Worm (Caenorhabditis elegans): ENCODE results near the gene sgca-1.

sgca-1 gene

ce11 chrX:6740983-6741365 is 48.4 kb downstream of the sgca-1 start (continued):
- no peak for TF ChIP-seq tag-97 (GFP tag; IDR thresholded peaks at IDR 0.05)
- TF ChIP-seq unc-62 (GFP tag; optimal IDR thresholded peaks at IDR 0.05 in 1 of 2) = peak in 1 of 2 experiments; percentile 96
- no peak for TF ChIP-seq unc-62 (tag; optimal IDR thresholded peaks at IDR 0.05)
- TF ChIP-seq snpc-4 (tag; optimal IDR thresholded peaks at IDR 0.05) = no peak
- no peak for TF ChIP-seq vab-7 (GFP tag; IDR thresholded peaks at IDR 0.05)
- TF ChIP-seq daf-19 (GFP tag; conservative IDR thresholded peaks at IDR 0.05) = no peak
- no peak for TF ChIP-seq mep-1 (tag; optimal IDR thresholded peaks at IDR 0.05)
- TF ChIP-seq nhr-102 (tag; optimal IDR thresholded peaks at IDR 0.05) = no peak
- peak; percentile 71 for TF ChIP-seq nhr-11 (tag; optimal IDR thresholded peaks at IDR 0.05)
- TF ChIP-seq ceh-82 (tag; optimal IDR thresholded peaks at IDR 0.05) = no peak
- TF ChIP-seq madf-9 (GFP tag; conservative IDR thresholded peaks at IDR 0.05) = no peak
- TF ChIP-seq nhr-237 (tag; optimal IDR thresholded peaks at IDR 0.05) = no peak
- TF ChIP-seq daf-16 (GFP tag; optimal IDR thresholded peaks at IDR 0.05) = peak in 1 of 2 experiments; percentile 91
- no peak for TF ChIP-seq daf-16 (tag; optimal IDR thresholded peaks at IDR 0.05)

ce11 chrX:6740282-6740982 is 48.9 kb downstream of the sgca-1 start:
- TF ChIP-seq nhr-102 (tag; optimal IDR thresholded peaks at IDR 0.05) (no peak), hlh-30 (tag; optimal IDR thresholded peaks at IDR 0.05; ENCODE audit: insufficient read depth) (peak; percentile 60), F37D6.2 (tag; optimal IDR thresholded peaks at IDR 0.05) (peak; percentile 30), unc-62 (GFP tag; optimal IDR thresholded peaks at IDR 0.05 in 1 of 2) (peak in 1 of 2 experiments; percentile 70), unc-62 (tag; optimal IDR thresholded peaks at IDR 0.05) (no peak), nhr-237 (tag; optimal IDR thresholded peaks at IDR 0.05) (no peak), sdz-12 (GFP tag; optimal IDR thresholded peaks at IDR 0.05) (peak; percentile 58), egl-43 (GFP tag; IDR thresholded peaks at IDR 0.05) (no peak), mes-2 (tag; optimal IDR thresholded peaks at IDR 0.05; ENCODE audit: poor library complexity, severe bottlenecking) (peak; percentile 1), dmd-8 (GFP tag; IDR thresholded peaks at IDR 0.05) (0 out of 2 replicates have a peak, but pooled peaks have one; percentile 10), ctbp-1 (GFP tag; IDR thresholded peaks at IDR 0.05) (0 out of 2 replicates have a peak, but pooled peaks have one; percentile 21), tag-97 (GFP tag; IDR thresholded peaks at IDR 0.05) (no peak), gei-8 (GFP tag; optimal IDR thresholded peaks at IDR 0.05) (peak; percentile 35), daf-19 (GFP tag; conservative IDR thresholded peaks at IDR 0.05) (no peak), dmd-6 (GFP tag; IDR thresholded peaks at IDR 0.05) (no peak), aha-1 (tag) (peak; percentile 95), daf-16 (GFP tag; optimal IDR thresholded peaks at IDR 0.05) (peak in 1 of 2 experiments; percentile 60), daf-16 (tag; optimal IDR thresholded peaks at IDR 0.05) (no peak), rbr-2 (tag; optimal IDR thresholded peaks at IDR 0.05) (peak; percentile 41), hif-1 (tag; optimal IDR thresholded peaks at IDR 0.05) (peak in 1 of 2 experiments; percentile 78), mep-1 (tag; optimal IDR thresholded peaks at IDR 0.05) (peak; percentile 15), mdl-1 (tag; optimal IDR thresholded peaks at IDR 0.05) (peak in 1 of 2 experiments; percentile 87)

- TF ChIP-seq nhr-102 (tag; optimal IDR thresholded peaks at IDR 0.05) (peak; percentile 7), unc-62 (GFP tag; optimal IDR thresholded peaks at IDR 0.05 in 1 of 2) (peak in 1 of 2 experiments; percentile 94), unc-62 (tag; optimal IDR thresholded peaks at IDR 0.05) (no peak), mes-2 (tag; optimal IDR thresholded peaks at IDR 0.05; ENCODE audit: poor library complexity, severe bottlenecking) (no peak), mdl-1 (tag; optimal IDR thresholded peaks at IDR 0.05) (peak; percentile 96 to 97), nhr-42 (GFP tag; IDR thresholded peaks at IDR 0.05) (no peak), F44E2.7 (GFP tag; IDR thresholded peaks at IDR 0.05) (no peak), mxl-2 (GFP tag; conservative IDR thresholded peaks at IDR 0.05) (0 out of 2 replicates have a peak, but pooled peaks have one; percentile 17), ceh-20 (GFP tag; IDR thresholded peaks at IDR 0.05) (no peak), hif-1 (tag; optimal IDR thresholded peaks at IDR 0.05) (peak in 1 of 2 experiments; percentile 71), hlh-30 (tag; optimal IDR thresholded peaks at IDR 0.05; ENCODE audit: insufficient read depth) (peak; percentile 92), fos-1 (tag; optimal IDR thresholded peaks at IDR 0.05) (no peak), aha-1 (tag) (peak; percentile 95), tra-1 (GFP tag; IDR thresholded peaks at IDR 0.05) (0 out of 2 replicates have a peak, but pooled peaks have one; percentile 4), mep-1 (tag; optimal IDR thresholded peaks at IDR 0.05) (no peak), attf-4 (tag; optimal IDR thresholded peaks at IDR 0.05) (no peak), zip-2 (tag; optimal IDR thresholded peaks at IDR 0.05) (peak; percentile 42), lin-13 (GFP tag; optimal IDR thresholded peaks at IDR 0.05) (no peak), nhr-6 (tag; optimal IDR thresholded peaks at IDR 0.05) (no peak), dve-1 (tag; optimal IDR thresholded peaks at IDR 0.05; ENCODE audit: insufficient read depth) (peak; percentile 61), hlh-11 (tag; optimal IDR thresholded peaks at IDR 0.05) (peak; percentile 71), dpl-1 (GFP tag; optimal IDR thresholded peaks at IDR 0.05) (no peak), ctbp-1 (GFP tag; IDR thresholded peaks at IDR 0.05) (0 out of 2 replicates have a peak, but pooled peaks have one; percentile 49), T20F7.1 (GFP tag; optimal IDR thresholded peaks at IDR 0.05) (peak; percentile 30)
Measured at ce11 chrX:6739034-6740008, 50.0 kb downstream of the sgca-1 start.
